ENCODE assay signal across 2 fruit fly cellular contexts in genomic region chr3R:4565322-4565721, dm6.
TF ChIP-seq lines count a peak whose summit lies in the region.
"Not testable (repeated sequence)": the region's sequence is repeated elsewhere in the genome, so short reads cannot be mapped to it uniquely, and the experiment has no call there.

No protein-coding gene starts in this region.

- not testable (repeated sequence) for TF ChIP-seq CTCF in whole organism, embryonic (GFP tag; optimal IDR thresholded peaks at IDR 0.05; lab: Kevin White, UChicago)

TF ChIP-seq in whole organism, embryonic, 481 proteins besides CTCF, POLR2A, EP300 and RAD21:
- peak in 1 of 2 experiments; percentile 58 for TF ChIP-seq Trl (optimal IDR thresholded peaks at IDR 0.05; lab: Kevin White, UChicago)
- not testable (repeated sequence) for TF ChIP-seq Trl (GFP tag; optimal IDR thresholded peaks at IDR 0.05; lab: Kevin White, UChicago)
- 0 out of 4 replicates have a peak, but pooled peaks have one; percentile 35 for TF ChIP-seq chinmo (GFP tag; IDR thresholded peaks at IDR 0.05; lab: Robert Waterston, UW; ENCODE audit: partially characterized antibody)
- TF ChIP-seq CG2199 (GFP tag; IDR thresholded peaks at IDR 0.05; lab: Robert Waterston, UW) = peak; percentile 75; the same call in 1 of the 3 replicates
TF ChIP-seq in whole organism, embryonic: peak in this region for 3; not testable (repeated sequence) for 478.

TF ChIP-seq in whole organism, wandering third instar larva, 38 proteins besides CTCF, POLR2A, EP300 and RAD21:
- TF ChIP-seq Dfd (GFP tag; optimal IDR thresholded peaks at IDR 0.05; lab: Kevin White, UChicago) = peak; percentile 53
